Worm (Caenorhabditis elegans) whole organism, L4 larva: ENCODE measurements around the gene klp-17.

Experiments used
- Y48G9A.11 ChIP-seq: fragments of 200-800 bp; sonication (Bioruptor generic); IDR thresholded peaks from 2 replicates; pipeline ENCODE4 v1.3.6; 2022; ENCODE audit warnings: missing genetic modification reagents, missing genetic modification characterization, missing compliant biosample characterization
- Y75B8A.6 ChIP-seq: fragments of 200-800 bp; sonication (Bioruptor generic); IDR thresholded peaks from 2 replicates; pipeline ENCODE4 v1.3.6; 2022; ENCODE audit warnings: missing genetic modification reagents, missing genetic modification characterization, missing compliant biosample characterization
- ZK337.2 ChIP-seq: fragments of 200-800 bp; sonication (Bioruptor generic); IDR thresholded peaks from 2 replicates; pipeline ENCODE4 v1.3.6; 2022; ENCODE audit warnings: missing genetic modification reagents, missing genetic modification characterization, missing compliant biosample characterization
- aha-1 ChIP-seq: fragments of 150-350 bp; peaks from one replicate; lab custom pipeline; 2014; ENCODE audit warnings: missing biosample characterization, missing genetic modification characterization
- ceh-82 ChIP-seq: sonication (generic microtip); optimal IDR thresholded peaks from 2 replicates; lab custom pipeline; 2017; ENCODE audit warnings: missing biosample characterization, missing genetic modification characterization
- ces-1 ChIP-seq: fragments of 150-350 bp; sonication (generic microtip); optimal IDR thresholded peaks from 4 replicates; lab custom pipeline; 2014; ENCODE audit warnings: missing biosample characterization, missing genetic modification reagents, missing genetic modification characterization
- cey-2 ChIP-seq: sonication (generic microtip); optimal IDR thresholded peaks from 3 replicates; lab custom pipeline; 2017; ENCODE audit warnings: missing genetic modification characterization, mild to moderate bottlenecking, missing compliant biosample characterization, antibody characterized with exemption, borderline replicate concordance; ENCODE audit not compliant: insufficient read depth
- daf-16 ChIP-seq, 3 experiments: sonication (generic microtip); optimal IDR thresholded peaks; 2 replicates each; lab custom pipeline; 2016 to 2017; ENCODE audit warnings: missing genetic modification characterization in 3 of 3, missing genetic modification reagents in 3 of 3, mild to moderate bottlenecking in 2 of 3, missing compliant biosample characterization in 2 of 3, missing biosample characterization in 1 of 3, moderate library complexity in 1 of 3
- dmd-9 ChIP-seq: fragments of 200-800 bp; sonication (Bioruptor generic); IDR thresholded peaks from 2 replicates; pipeline ENCODE4 v1.3.6; 2022; ENCODE audit warnings: missing genetic modification reagents, missing genetic modification characterization, missing compliant biosample characterization
- duxl-1 ChIP-seq: sonication (generic microtip); optimal IDR thresholded peaks from 2 replicates; lab custom pipeline; 2016; ENCODE audit warnings: mild to moderate bottlenecking, missing genetic modification characterization, moderate library complexity, missing compliant biosample characterization; ENCODE audit not compliant: poor library complexity
- gei-8 ChIP-seq: fragments of 200-800 bp; sonication (Bioruptor generic); optimal IDR thresholded peaks from 2 replicates; lab custom pipeline; 2018; ENCODE audit warnings: mild to moderate bottlenecking, missing genetic modification characterization, missing compliant biosample characterization
- hif-1 ChIP-seq, 2 experiments: sonication (generic microtip); optimal IDR thresholded peaks; 2 replicates each; lab custom pipeline; 2016 to 2017; ENCODE audit warnings: missing compliant biosample characterization in 2 of 2, missing genetic modification characterization in 2 of 2, missing genetic modification reagents in 2 of 2, missing genotype in 2 of 2, mild to moderate bottlenecking in 1 of 2
- hlh-11 ChIP-seq: fragments of 200-800 bp; sonication (Bioruptor generic); optimal IDR thresholded peaks from 2 replicates; lab custom pipeline; 2018; ENCODE audit warnings: mild to moderate bottlenecking, missing genetic modification characterization, missing compliant biosample characterization
- hmg-1.1 ChIP-seq: fragments of 200-800 bp; sonication (Bioruptor generic); IDR thresholded peaks from 2 replicates; pipeline ENCODE4 v1.3.6; 2022; ENCODE audit warnings: missing genetic modification reagents, missing genetic modification characterization, missing compliant biosample characterization
- lin-38 ChIP-seq: fragments of 200-800 bp; sonication (Bioruptor generic); IDR thresholded peaks from 2 replicates; pipeline ENCODE4 v1.3.6; 2022; ENCODE audit warnings: missing genetic modification reagents, missing genetic modification characterization, missing compliant biosample characterization
- lsy-2 ChIP-seq, 2 experiments: fragments of 150-350 bp in 1 of 2; sonication (generic microtip) in 1 of 2; optimal IDR thresholded peaks; 2 replicates each; lab custom pipeline; 2014 to 2017; ENCODE audit warnings: missing biosample characterization in 2 of 2, missing genetic modification characterization in 2 of 2
- mdl-1 ChIP-seq, 2 experiments: fragments of 150-350 bp in 1 of 2; sonication (generic microtip) in 1 of 2; optimal IDR thresholded peaks; 2 replicates each; lab custom pipeline; 2014 to 2017; ENCODE audit warnings: missing biosample characterization in 2 of 2, missing genetic modification characterization in 2 of 2
- mdt-29 ChIP-seq: fragments of 200-800 bp; sonication (Bioruptor generic); IDR thresholded peaks from 2 replicates; pipeline ENCODE4 v1.3.6; 2022; ENCODE audit warnings: missing genetic modification reagents, missing genetic modification characterization, missing compliant biosample characterization
- mep-1 ChIP-seq: fragments of 150-350 bp; sonication (generic microtip); optimal IDR thresholded peaks from 3 replicates; lab custom pipeline; 2014; ENCODE audit warnings: missing biosample characterization, missing genetic modification characterization
- mes-2 ChIP-seq: sonication (generic microtip); optimal IDR thresholded peaks from 2 replicates; lab custom pipeline; 2016; ENCODE audit warnings: missing genotype, mild to moderate bottlenecking, missing genetic modification characterization, missing compliant biosample characterization; ENCODE audit not compliant: poor library complexity, severe bottlenecking
- mxl-3 ChIP-seq: fragments of 200-800 bp; sonication (Bioruptor generic); optimal IDR thresholded peaks from 2 replicates; lab custom pipeline; 2018; ENCODE audit warnings: mild to moderate bottlenecking, missing genetic modification characterization, missing compliant biosample characterization
- nhr-237 ChIP-seq: sonication (generic microtip); optimal IDR thresholded peaks from 2 replicates; lab custom pipeline; 2017; ENCODE audit warnings: missing biosample characterization, missing genetic modification characterization
- nhr-25 ChIP-seq: sonication (generic microtip); optimal IDR thresholded peaks from 2 replicates; lab custom pipeline; 2017; ENCODE audit warnings: missing genetic modification characterization, mild to moderate bottlenecking, missing compliant biosample characterization, antibody characterized with exemption, moderate library complexity, borderline replicate concordance; ENCODE audit not compliant: insufficient read depth
- nhr-28 ChIP-seq: fragments of 150-350 bp; optimal IDR thresholded peaks from 2 replicates; lab custom pipeline; 2014; ENCODE audit warnings: missing biosample characterization, missing genetic modification characterization
- nhr-41 ChIP-seq: fragments of 200-800 bp; sonication (Bioruptor generic); IDR thresholded peaks from 2 replicates; pipeline ENCODE4 v1.3.6; 2022; ENCODE audit warnings: missing genetic modification reagents, missing genetic modification characterization, missing compliant biosample characterization
- nhr-48 ChIP-seq: sonication (generic microtip); optimal IDR thresholded peaks from 2 replicates; lab custom pipeline; 2016; ENCODE audit warnings: mild to moderate bottlenecking, missing genetic modification characterization, missing compliant biosample characterization
- nhr-76 ChIP-seq: fragments of 150-350 bp; optimal IDR thresholded peaks from 2 replicates; lab custom pipeline; 2014; ENCODE audit warnings: missing biosample characterization, missing genetic modification characterization
- nhr-77 ChIP-seq: fragments of 150-350 bp; optimal IDR thresholded peaks from 2 replicates; lab custom pipeline; 2014; ENCODE audit warnings: missing biosample characterization, missing genetic modification characterization
- php-3 ChIP-seq: fragments of 200-800 bp; sonication (Bioruptor generic); IDR thresholded peaks from 2 replicates; pipeline ENCODE4 v1.3.6; 2022; ENCODE audit warnings: missing genetic modification reagents, missing genetic modification characterization, missing compliant biosample characterization
- pqm-1 ChIP-seq: sonication (generic microtip); optimal IDR thresholded peaks from 2 replicates; lab custom pipeline; 2017; ENCODE audit warnings: missing biosample characterization, missing genetic modification characterization
- sdz-12 ChIP-seq: fragments of 200-800 bp; sonication (Bioruptor generic); optimal IDR thresholded peaks from 2 replicates; lab custom pipeline; 2018; ENCODE audit warnings: mild to moderate bottlenecking, missing genetic modification characterization, missing compliant biosample characterization
- tra-1 ChIP-seq: fragments of 200-800 bp; sonication (Bioruptor generic); IDR thresholded peaks from 2 replicates; pipeline ENCODE4 v1.3.6; 2022; ENCODE audit warnings: missing genetic modification reagents, missing genetic modification characterization, missing compliant biosample characterization
- unc-39 ChIP-seq: sonication (generic microtip); optimal IDR thresholded peaks from 2 replicates; lab custom pipeline; 2017; ENCODE audit warnings: missing biosample characterization, missing genetic modification characterization
- unc-62 ChIP-seq, 3 experiments: fragments of 150-350 bp in 1 of 3; sonication (generic microtip); optimal IDR thresholded peaks in 2 of 3; peaks in 1 of 3; 1 replicate in 1 of 3; 2 replicates in 2 of 3; lab custom pipeline; 2014 to 2017; ENCODE audit warnings: missing biosample characterization in 3 of 3, missing genetic modification characterization in 3 of 3, missing genetic modification reagents in 3 of 3, missing genotype in 1 of 3
- zfp-2 ChIP-seq: sonication (generic microtip); optimal IDR thresholded peaks from 2 replicates; lab custom pipeline; 2016; ENCODE audit warnings: mild to moderate bottlenecking, missing genetic modification characterization, missing compliant biosample characterization

The klp-17 gene

ce11 chrII:11501956-11502355 is 34.5 kb upstream of the klp-17 start:
- TF ChIP-seq nhr-48 (peak; percentile 28), lin-38 (GFP tag; lab: Robert Waterston, UW) (no peak), ces-1 (no peak), ZK337.2 (GFP tag; lab: Robert Waterston, UW) (no peak), nhr-77 (tag; lab: Kevin White, UChicago) (no peak), aha-1 (tag; lab: Kevin White, UChicago) (no peak), dmd-9 (GFP tag; lab: Robert Waterston, UW) (no peak), nhr-25 (tag; lab: Kevin White, UChicago) (peak; percentile 6), mep-1 (tag; lab: Kevin White, UChicago) (no peak), hlh-11 (tag; lab: Kevin White, UChicago) (peak; percentile 51), sdz-12 (GFP tag; lab: Kevin White, UChicago) (no peak), nhr-237 (tag; lab: Kevin White, UChicago) (no peak), unc-39 (tag; lab: Kevin White, UChicago) (no peak), tra-1 (GFP tag; lab: Robert Waterston, UW) (no peak), hif-1 (tag; optimal IDR thresholded peaks at IDR 0.05; lab: Kevin White, UChicago) (no peak), nhr-28 (tag; lab: Kevin White, UChicago) (peak; percentile 86), mxl-3 (GFP tag; lab: Kevin White, UChicago) (peak; percentile 68), ceh-82 (tag; lab: Kevin White, UChicago) (no peak), duxl-1 (no peak), Y48G9A.11 (no peak), mdt-29 (no peak), nhr-76 (tag; lab: Kevin White, UChicago) (no peak), mdl-1 (tag; optimal IDR thresholded peaks at IDR 0.05; lab: Kevin White, UChicago) (peak in 1 of 2 experiments; percentile 54), php-3 (no peak)

- no peak for TF ChIP-seq nhr-41 (GFP tag; lab: Robert Waterston, UW)
- TF ChIP-seq hmg-1.1 (GFP tag; lab: Robert Waterston, UW): no peak
- TF ChIP-seq gei-8 (GFP tag; lab: Kevin White, UChicago): no peak
- TF ChIP-seq nhr-28 (tag; lab: Kevin White, UChicago): peak; percentile 81
- TF ChIP-seq pqm-1 (tag; lab: Kevin White, UChicago): peak; percentile 46
- TF ChIP-seq daf-16 (GFP tag; optimal IDR thresholded peaks at IDR 0.05; lab: Kevin White, UChicago): no peak
- TF ChIP-seq daf-16 (tag; optimal IDR thresholded peaks at IDR 0.05; lab: Kevin White, UChicago): peak; percentile 62
- no peak for TF ChIP-seq duxl-1
- peak; percentile 42; the same call in 1 of the 2 replicates for TF ChIP-seq php-3
- TF ChIP-seq, all 104 proteins: peak for 4
Observed at ce11 chrII:11500198-11500597, 32.8 kb upstream of the klp-17 start, which contains the start of gene B0334.20. Gene B0334.20, minus strand, starts transcription at chrII:11500459.

DNA sequence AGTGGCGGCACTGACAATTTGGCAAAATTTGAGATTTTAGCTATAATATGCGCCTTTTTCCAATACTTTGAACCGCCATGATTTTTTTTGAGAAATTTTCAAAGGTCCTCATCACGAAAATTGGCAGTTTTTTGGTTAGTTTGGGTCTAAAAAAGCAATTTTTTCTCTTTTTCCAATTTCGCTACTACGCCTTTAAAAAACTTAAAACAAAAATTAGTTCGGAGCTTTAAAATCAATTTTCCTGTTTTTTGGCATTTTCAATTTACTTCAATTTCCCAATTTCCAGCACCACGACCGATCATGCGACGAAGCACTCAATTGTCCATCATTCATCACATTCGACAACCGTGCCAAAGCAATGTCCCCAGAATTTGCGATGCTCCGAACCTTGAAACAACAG is 29.9 kb upstream of the klp-17 start, which contains the start of gene B0334.5:
Gene B0334.5, plus strand, starts transcription at position 301 of the 400 bp plus-strand sequence.
- TF ChIP-seq cey-2 (tag; lab: Kevin White, UChicago) (no peak), nhr-41 (GFP tag; lab: Robert Waterston, UW) (no peak), duxl-1 (no peak), unc-62 (GFP tag; optimal IDR thresholded peaks at IDR 0.05 in 1 of 2; lab: Kevin White, UChicago) (peak in 1 of 2 experiments; percentile 81), unc-62 (tag; optimal IDR thresholded peaks at IDR 0.05; lab: Kevin White, UChicago) (no peak)

- TF ChIP-seq zfp-2 (tag; lab: Kevin White, UChicago) (no peak), daf-16 (GFP tag; optimal IDR thresholded peaks at IDR 0.05; lab: Kevin White, UChicago) (peak in 1 of 2 experiments; percentile 43), daf-16 (tag; optimal IDR thresholded peaks at IDR 0.05; lab: Kevin White, UChicago) (no peak), Y75B8A.6 (GFP tag; lab: Robert Waterston, UW) (no peak), mes-2 (tag; lab: Kevin White, UChicago) (peak; percentile 29), lsy-2 (tag; optimal IDR thresholded peaks at IDR 0.05; lab: Kevin White, UChicago) (peak in 1 of 2 experiments; percentile 15)
Observed at ce11 chrII:11496767-11497166, 29.3 kb upstream of the klp-17 start, which contains the start of gene emc-5. Gene emc-5, plus strand, starts transcription at chrII:11496780.
